Fruit fly (Drosophila melanogaster) whole organism, embryonic: Measurements from ENCODE around the gene CG15011.

ENCODE experiments used
- Atf6 ChIP-seq: fragments of 200-800 bp; sonication (Bioruptor generic); IDR thresholded peaks from 2 replicates; pipeline ENCODE4 v1.3.6; 2022; ENCODE audit warnings: missing biosample characterization, missing genetic modification characterization
- B-H1 ChIP-seq: fragments of 200-800 bp; sonication (Bioruptor generic); IDR thresholded peaks from 3 replicates; pipeline ENCODE4 v1.3.6; 2022; ENCODE audit warnings: missing biosample characterization, missing genetic modification characterization
- CG10366 ChIP-seq: fragments of 200-800 bp; sonication (Bioruptor generic); IDR thresholded peaks from 2 replicates; pipeline ENCODE4 v1.3.6; 2022; ENCODE audit warnings: missing biosample characterization, missing genetic modification characterization
- CG10979 ChIP-seq: fragments of 200-800 bp; sonication (Bioruptor generic); optimal IDR thresholded peaks from 2 replicates; lab custom pipeline; 2018; ENCODE audit warnings: missing biosample characterization, mild to moderate bottlenecking, missing genetic modification characterization, moderate library complexity
- CG12104 ChIP-seq: fragments of 200-800 bp; sonication (Bioruptor generic); optimal IDR thresholded peaks from 3 replicates; lab custom pipeline; 2016; ENCODE audit warnings: missing biosample characterization, missing genetic modification characterization
- CG13775 ChIP-seq: fragments of 200-800 bp; sonication (Bioruptor generic); optimal IDR thresholded peaks from 3 replicates; lab custom pipeline; 2017; ENCODE audit warnings: missing biosample characterization, mild to moderate bottlenecking, missing genetic modification characterization
- CG14441 ChIP-seq: fragments of 200-800 bp; sonication (Bioruptor generic); IDR thresholded peaks from 2 replicates; pipeline ENCODE4 v1.3.6; 2022; ENCODE audit warnings: missing biosample characterization, missing genetic modification characterization
- CG14667 ChIP-seq: fragments of 200-800 bp; sonication (Bioruptor generic); IDR thresholded peaks from 2 replicates; pipeline ENCODE4 v1.3.6; 2022; ENCODE audit warnings: missing biosample characterization, missing genetic modification characterization
- CG15696 ChIP-seq: fragments of 200-800 bp; sonication (Bioruptor generic); optimal IDR thresholded peaks from 2 replicates; lab custom pipeline; 2019; ENCODE audit warnings: missing biosample characterization, mild to moderate bottlenecking, missing genetic modification characterization, moderate library complexity
- CG34422 ChIP-seq: fragments of 200-800 bp; sonication (Bioruptor generic); IDR thresholded peaks from 3 replicates; pipeline ENCODE4 v1.3.6; 2022; ENCODE audit warnings: missing biosample characterization, missing genetic modification characterization
- CG4404 ChIP-seq: fragments of 200-800 bp; sonication (Bioruptor generic); IDR thresholded peaks from 2 replicates; pipeline ENCODE4 v1.3.6; 2022; ENCODE audit warnings: missing biosample characterization, missing genetic modification characterization
- CG4707 ChIP-seq: fragments of 200-800 bp; sonication (Bioruptor generic); optimal IDR thresholded peaks from 2 replicates; lab custom pipeline; 2018; ENCODE audit warnings: missing biosample characterization, mild to moderate bottlenecking, missing genetic modification characterization, moderate library complexity
- CG6689 ChIP-seq: fragments of 200-800 bp; sonication (Bioruptor generic); IDR thresholded peaks from 2 replicates; pipeline ENCODE4 v1.3.6; 2022; ENCODE audit warnings: missing biosample characterization, missing genetic modification characterization
- CG7372 ChIP-seq: fragments of 200-800 bp; sonication (Bioruptor generic); IDR thresholded peaks from 2 replicates; pipeline ENCODE4 v1.3.6; 2022; ENCODE audit warnings: missing biosample characterization, missing genetic modification characterization
- CG7556 ChIP-seq: fragments of 200-800 bp; sonication (Bioruptor generic); optimal IDR thresholded peaks from 2 replicates; lab custom pipeline; 2017; ENCODE audit warnings: missing biosample characterization, mild to moderate bottlenecking, missing genetic modification characterization
- CG8924 ChIP-seq: fragments of 200-800 bp; optimal IDR thresholded peaks from 3 replicates; lab custom pipeline; 2019; ENCODE audit warnings: missing biosample characterization, mild to moderate bottlenecking, missing genetic modification characterization, moderate library complexity
- CG9215 ChIP-seq: fragments of 200-800 bp; sonication (Bioruptor generic); IDR thresholded peaks from 2 replicates; pipeline ENCODE4 v1.3.6; 2022; ENCODE audit warnings: missing biosample characterization, missing genetic modification characterization
- CG9797 ChIP-seq: fragments of 200-800 bp; sonication (Bioruptor generic); optimal IDR thresholded peaks from 3 replicates; lab custom pipeline; 2018; ENCODE audit warnings: missing biosample characterization, mild to moderate bottlenecking, missing genetic modification characterization
- CG9932 ChIP-seq: fragments of 200-800 bp; sonication (Bioruptor generic); IDR thresholded peaks from 2 replicates; pipeline ENCODE4 v1.3.6; 2022; ENCODE audit warnings: missing biosample characterization, missing genetic modification characterization
- Drgx ChIP-seq: fragments of 200-800 bp; sonication (Bioruptor generic); IDR thresholded peaks from 2 replicates; pipeline ENCODE4 v1.3.6; 2022; ENCODE audit warnings: missing biosample characterization, missing genetic modification characterization
- Ets65A ChIP-seq: fragments of 200-800 bp; sonication (Bioruptor generic); peaks from one replicate; lab custom pipeline; 2016; ENCODE audit warnings: missing biosample characterization, missing genetic modification characterization
- HmgZ ChIP-seq: fragments of 200-800 bp; sonication (Bioruptor generic); optimal IDR thresholded peaks from 2 replicates; lab custom pipeline; 2018; ENCODE audit warnings: missing biosample characterization, mild to moderate bottlenecking, missing genetic modification characterization
- Meics ChIP-seq: fragments of 200-800 bp; sonication (Bioruptor generic); optimal IDR thresholded peaks from 2 replicates; lab custom pipeline; 2017; ENCODE audit warnings: missing biosample characterization, mild to moderate bottlenecking, missing genetic modification characterization
- Myb ChIP-seq: fragments of 200-800 bp; sonication (Bioruptor generic); optimal IDR thresholded peaks from 2 replicates; lab custom pipeline; 2016; ENCODE audit warnings: missing biosample characterization, missing genetic modification characterization
- NFAT ChIP-seq: fragments of 200-800 bp; sonication (Bioruptor generic); IDR thresholded peaks from 2 replicates; pipeline ENCODE4 v1.3.6; 2022; ENCODE audit warnings: missing biosample characterization, missing genetic modification characterization
- NfI ChIP-seq: fragments of 200-800 bp; sonication (Bioruptor generic); optimal IDR thresholded peaks from 3 replicates; lab custom pipeline; 2018; ENCODE audit warnings: missing biosample characterization, mild to moderate bottlenecking, missing genetic modification characterization, moderate library complexity
- Rfx ChIP-seq: fragments of 200-800 bp; sonication (Bioruptor generic); IDR thresholded peaks from 2 replicates; pipeline ENCODE4 v1.3.6; 2022; ENCODE audit warnings: missing biosample characterization, missing genetic modification characterization
- Sox102F ChIP-seq: fragments of 200-800 bp; sonication (Bioruptor generic); optimal IDR thresholded peaks from 2 replicates; lab custom pipeline; 2018; ENCODE audit warnings: missing biosample characterization, mild to moderate bottlenecking, missing genetic modification characterization, moderate library complexity
- Ssrp ChIP-seq: fragments of 200-800 bp; sonication (Bioruptor generic); optimal IDR thresholded peaks from 2 replicates; lab custom pipeline; 2018; ENCODE audit warnings: missing biosample characterization, mild to moderate bottlenecking, missing genetic modification characterization, moderate library complexity
- YL-1 ChIP-seq: fragments of 200-800 bp; sonication (Bioruptor generic); optimal IDR thresholded peaks from 3 replicates; lab custom pipeline; 2017; ENCODE audit warnings: missing biosample characterization, mild to moderate bottlenecking, missing genetic modification characterization
- ase ChIP-seq: fragments of 200-800 bp; sonication (Bioruptor generic); IDR thresholded peaks from 3 replicates; pipeline ENCODE4 v1.3.6; 2022; ENCODE audit warnings: missing biosample characterization, missing genetic modification characterization
- az2 ChIP-seq: fragments of 200-800 bp; sonication (Bioruptor generic); optimal IDR thresholded peaks from 3 replicates; lab custom pipeline; 2016; ENCODE audit warnings: missing biosample characterization, missing genetic modification characterization
- bsh ChIP-seq, 2 experiments: fragments of 200-800 bp; sonication (Bioruptor generic); optimal IDR thresholded peaks; 2 replicates each; lab custom pipeline; 2017 to 2018; ENCODE audit warnings: mild to moderate bottlenecking in 2 of 2, missing biosample characterization in 2 of 2, missing genetic modification characterization in 2 of 2, moderate library complexity in 1 of 2
- cas ChIP-seq: fragments of 200-800 bp; sonication (Bioruptor generic); IDR thresholded peaks from 2 replicates; pipeline ENCODE4 v1.3.6; 2022; ENCODE audit warnings: missing biosample characterization, missing genetic modification characterization
- chif ChIP-seq, 2 experiments: fragments of 200-800 bp; sonication (Bioruptor generic); optimal IDR thresholded peaks; 3 replicates each; lab custom pipeline; 2016; ENCODE audit warnings: missing biosample characterization in 2 of 2, missing genetic modification characterization in 2 of 2
- crp ChIP-seq, 2 experiments: fragments of 200-800 bp; sonication (Bioruptor generic); optimal IDR thresholded peaks; 2 replicates in 1 of 2; 3 replicates in 1 of 2; lab custom pipeline; 2017; ENCODE audit warnings: missing biosample characterization in 2 of 2, missing genetic modification characterization in 2 of 2, mild to moderate bottlenecking in 1 of 2, moderate library complexity in 1 of 2
- da ChIP-seq: fragments of 200-800 bp; sonication (Bioruptor generic); optimal IDR thresholded peaks from 2 replicates; lab custom pipeline; 2016; ENCODE audit warnings: missing biosample characterization, missing genetic modification characterization
- gt ChIP-seq: fragments of 200-800 bp; sonication (Bioruptor generic); IDR thresholded peaks from 2 replicates; pipeline ENCODE4 v1.3.6; 2022; ENCODE audit warnings: missing biosample characterization, missing genetic modification characterization
- lilli ChIP-seq: fragments of 200-800 bp; sonication (Bioruptor generic); optimal IDR thresholded peaks from 3 replicates; lab custom pipeline; 2016; ENCODE audit warnings: missing biosample characterization, missing genetic modification characterization
- mirr ChIP-seq: fragments of 200-800 bp; sonication (Bioruptor generic); optimal IDR thresholded peaks from 3 replicates; lab custom pipeline; 2018; ENCODE audit warnings: missing biosample characterization, mild to moderate bottlenecking, missing genetic modification characterization
- oc ChIP-seq: fragments of 200-800 bp; sonication (Bioruptor generic); optimal IDR thresholded peaks from 2 replicates; lab custom pipeline; 2018; ENCODE audit warnings: missing biosample characterization, mild to moderate bottlenecking, missing genetic modification characterization, moderate library complexity
- pan ChIP-seq, 4 experiments: fragments of >200 bp in 3 of 4; fragments of 200-800 bp in 1 of 4; sonication (Bioruptor generic) in 1 of 4; optimal IDR thresholded peaks in 3 of 4; IDR thresholded peaks in 1 of 4; 2 replicates each; pipeline versions ENCODE4 v1.3.6 to Lab custom; 2017 to 2022; ENCODE audit warnings: missing biosample characterization in 2 of 4, missing genetic modification characterization in 2 of 4, mixed read lengths in 1 of 4
- pho ChIP-seq: fragments of 200-800 bp; sonication (Bioruptor generic); optimal IDR thresholded peaks from 2 replicates; lab custom pipeline; 2016; ENCODE audit warnings: missing biosample characterization, missing genetic modification characterization
- rib ChIP-seq: fragments of 200-800 bp; sonication (Bioruptor generic); IDR thresholded peaks from 2 replicates; pipeline ENCODE4 v1.3.6; 2022; ENCODE audit warnings: missing biosample characterization, missing genetic modification characterization
- sens ChIP-seq: fragments of 200-800 bp; sonication (Bioruptor generic); peaks from one replicate; lab custom pipeline; 2016; ENCODE audit warnings: missing biosample characterization, missing genetic modification characterization
- sr ChIP-seq: fragments of 200-800 bp; sonication (Bioruptor generic); IDR thresholded peaks from 3 replicates; pipeline ENCODE4 v1.3.6; 2022; ENCODE audit warnings: missing biosample characterization, missing genetic modification characterization
- stc ChIP-seq: fragments of 200-800 bp; sonication (Bioruptor generic); IDR thresholded peaks from 2 replicates; pipeline ENCODE4 v1.3.6; 2022; ENCODE audit warnings: missing biosample characterization, missing genetic modification characterization
- tll ChIP-seq, 2 experiments: fragments of 200-800 bp in 1 of 2; fragments of >200 bp in 1 of 2; sonication (Bioruptor generic) in 1 of 2; optimal IDR thresholded peaks; 2 replicates each; lab custom pipeline; 2017 to 2019; ENCODE audit warnings: missing biosample characterization in 2 of 2, missing genetic modification characterization in 2 of 2, mild to moderate bottlenecking in 1 of 2, moderate library complexity in 1 of 2
- trem ChIP-seq: fragments of 200-800 bp; optimal IDR thresholded peaks from 3 replicates; lab custom pipeline; 2019; ENCODE audit warnings: missing biosample characterization, mild to moderate bottlenecking, missing genetic modification characterization, moderate library complexity
- vnd ChIP-seq: fragments of 200-800 bp; sonication (Bioruptor generic); IDR thresholded peaks from 3 replicates; pipeline ENCODE4 v1.3.6; 2022; ENCODE audit warnings: missing biosample characterization, missing genetic modification characterization; ENCODE audit not compliant: partially characterized antibody
- zfh2 ChIP-seq: fragments of 200-800 bp; sonication (Bioruptor generic); optimal IDR thresholded peaks from 2 replicates; lab custom pipeline; 2016; ENCODE audit warnings: missing biosample characterization, missing genetic modification characterization

The CG15011 gene

DNA sequence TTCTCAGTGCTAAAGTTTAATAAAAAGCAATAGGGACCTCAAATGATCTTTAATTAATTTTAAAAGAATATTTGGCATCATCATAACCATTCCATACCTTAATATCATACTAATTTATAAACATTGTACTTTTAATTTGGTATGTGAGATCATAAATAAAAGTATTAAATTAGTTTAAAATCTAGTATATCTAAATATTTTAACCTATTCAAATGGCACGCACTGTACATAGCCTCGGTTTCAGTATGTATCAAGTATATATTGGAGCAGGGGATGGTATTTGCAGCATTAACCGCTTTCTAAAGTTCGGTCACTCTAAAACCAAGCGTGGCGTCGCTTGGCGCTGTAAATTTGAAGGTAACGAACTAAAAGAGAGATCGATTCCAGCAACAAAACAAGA lies 16.5 kb downstream of the CG15011 start, which contains the start of gene pav (continued):
- TF ChIP-seq crp (GFP tag; optimal IDR thresholded peaks at IDR 0.05; lab: Kevin White, UChicago), result peak in 1 of 2 experiments; percentile 0
- TF ChIP-seq CG6689 (GFP tag; lab: Robert Waterston, UW), result peak; percentile 4; the same call in 1 of the 2 replicates
- peak; percentile 16 for TF ChIP-seq lilli
- no peak for TF ChIP-seq Ssrp (tag; lab: Kevin White, UChicago)
- peak in 1 of 2 experiments; percentile 41 for TF ChIP-seq bsh (GFP tag; optimal IDR thresholded peaks at IDR 0.05; lab: Kevin White, UChicago)
- peak; percentile 55 for TF ChIP-seq CG14441 (GFP tag; lab: Robert Waterston, UW)
- no peak for TF ChIP-seq Ets65A
- 0 out of 3 replicates have a peak, but pooled peaks have one; percentile 29 for TF ChIP-seq CG34422 (GFP tag; lab: Robert Waterston, UW)
- TF ChIP-seq NfI (GFP tag; lab: Kevin White, UChicago), result no peak
- TF ChIP-seq tll (GFP tag; optimal IDR thresholded peaks at IDR 0.05; lab: Kevin White, UChicago), result no peak
- no peak for TF ChIP-seq sr
- peak; percentile 30 for TF ChIP-seq CG10366 (GFP tag; lab: Robert Waterston, UW)
- peak; percentile 32; the same call in 1 of the 3 replicates for TF ChIP-seq B-H1
- peak; percentile 72 for TF ChIP-seq HmgZ (tag; lab: Kevin White, UChicago)
- peak; percentile 54 for TF ChIP-seq Drgx (GFP tag; lab: Robert Waterston, UW)
- peak; percentile 41 for TF ChIP-seq CG10979
- TF ChIP-seq NFAT (GFP tag; lab: Robert Waterston, UW), result peak; percentile 19; the same call in 1 of the 2 replicates
- no peak for TF ChIP-seq pan (optimal IDR thresholded peaks at IDR 0.05; lab: Kevin White, UChicago)
- peak in 1 of 2 experiments; percentile 46 for TF ChIP-seq pan (GFP tag; optimal IDR thresholded peaks at IDR 0.05 in 1 of 2, IDR thresholded peaks at IDR 0.05 in 1 of 2)
- no peak for TF ChIP-seq mirr (GFP tag; lab: Kevin White, UChicago)
- no peak for TF ChIP-seq pho
- TF ChIP-seq rib (GFP tag; lab: Robert Waterston, UW), result no peak
- no peak for TF ChIP-seq CG4404 (GFP tag; lab: Robert Waterston, UW)
- TF ChIP-seq da (GFP tag; lab: Kevin White, UChicago), result no peak
- no peak for TF ChIP-seq zfh2 (GFP tag; lab: Kevin White, UChicago)
- TF ChIP-seq vnd, result no peak
- peak; percentile 79 for TF ChIP-seq CG9797 (GFP tag; lab: Kevin White, UChicago)
- TF ChIP-seq CG13775 (GFP tag; lab: Kevin White, UChicago), result peak; percentile 30
- peak; percentile 18 for TF ChIP-seq CG12104 (GFP tag; lab: Kevin White, UChicago)
- peak; percentile 4; the same call in 1 of the 2 replicates for TF ChIP-seq CG14667
- no peak for TF ChIP-seq Meics (GFP tag; lab: Kevin White, UChicago)
- TF ChIP-seq CG8924 (tag; lab: Kevin White, UChicago), result peak; percentile 66
- no peak for TF ChIP-seq sens (GFP tag; lab: Kevin White, UChicago)
- TF ChIP-seq Rfx, result peak; percentile 69
- TF ChIP-seq CG15696 (tag; lab: Kevin White, UChicago), result peak; percentile 11
- TF ChIP-seq Myb (GFP tag; lab: Kevin White, UChicago), result peak; percentile 39
- peak; percentile 72 for TF ChIP-seq stc (GFP tag; lab: Robert Waterston, UW)
- TF ChIP-seq chif (GFP tag; optimal IDR thresholded peaks at IDR 0.05; lab: Kevin White, UChicago), result no peak
- TF ChIP-seq az2 (GFP tag; lab: Kevin White, UChicago), result peak; percentile 1
- TF ChIP-seq cas, result peak; percentile 29; the same call in 1 of the 2 replicates
- peak; percentile 53 for TF ChIP-seq CG9932 (GFP tag; lab: Robert Waterston, UW)
- TF ChIP-seq Sox102F, result no peak
- no peak for TF ChIP-seq CG7556 (GFP tag; lab: Kevin White, UChicago)
- peak; percentile 66 for TF ChIP-seq YL-1 (GFP tag; lab: Kevin White, UChicago)
- peak; percentile 61 for TF ChIP-seq trem (tag; lab: Kevin White, UChicago)
- peak; percentile 26; the same call in 1 of the 2 replicates for TF ChIP-seq Atf6 (GFP tag; lab: Robert Waterston, UW)
- no peak for TF ChIP-seq oc (tag; lab: Kevin White, UChicago)
- peak; percentile 58 for TF ChIP-seq CG7372
- TF ChIP-seq CG4707, result no peak
- TF ChIP-seq ase, result peak; percentile 38; the same call in 1 of the 3 replicates
- no peak for TF ChIP-seq gt
- TF ChIP-seq CG9215, result no peak
